Fruit fly (Drosophila melanogaster) whole organism, embryonic: ENCODE results near the gene MTPAP.

Experiments used
- Aef1 ChIP-seq: fragments of 200-800 bp; sonication (Bioruptor generic); IDR thresholded peaks from 3 replicates; pipeline ENCODE4 v1.3.6; 2022; ENCODE audit warnings: missing biosample characterization, missing genetic modification characterization
- Antp ChIP-seq: fragments of 200-800 bp; sonication (Bioruptor generic); optimal IDR thresholded peaks from 3 replicates; lab custom pipeline; 2016; ENCODE audit warnings: missing biosample characterization, missing genetic modification characterization
- BEAF-32 ChIP-seq: fragments of 200-800 bp; sonication (Bioruptor generic); optimal IDR thresholded peaks from 3 replicates; lab custom pipeline; 2017; ENCODE audit warnings: missing biosample characterization, missing genetic modification characterization, mild to moderate bottlenecking, moderate library complexity, missing genetic modification reagents
- CG10366 ChIP-seq: fragments of 200-800 bp; sonication (Bioruptor generic); IDR thresholded peaks from 2 replicates; pipeline ENCODE4 v1.3.6; 2022; ENCODE audit warnings: missing biosample characterization, missing genetic modification characterization
- CG11247 ChIP-seq: fragments of 200-800 bp; sonication (Bioruptor generic); IDR thresholded peaks from 2 replicates; pipeline ENCODE4 v1.3.6; 2022; ENCODE audit warnings: missing biosample characterization, missing genetic modification characterization
- CG14441 ChIP-seq: fragments of 200-800 bp; sonication (Bioruptor generic); IDR thresholded peaks from 2 replicates; pipeline ENCODE4 v1.3.6; 2022; ENCODE audit warnings: missing biosample characterization, missing genetic modification characterization
- CG15601 ChIP-seq: fragments of 200-800 bp; sonication (Bioruptor generic); optimal IDR thresholded peaks from 3 replicates; lab custom pipeline; 2019; ENCODE audit warnings: missing biosample characterization, mild to moderate bottlenecking, missing genetic modification characterization, moderate library complexity
- CG18599 ChIP-seq: fragments of 200-800 bp; sonication (Bioruptor generic); optimal IDR thresholded peaks from 3 replicates; lab custom pipeline; 2017; ENCODE audit warnings: missing biosample characterization, missing genetic modification characterization, mild to moderate bottlenecking, moderate library complexity, missing genetic modification reagents
- CG31441 ChIP-seq: fragments of 200-800 bp; sonication (Bioruptor generic); IDR thresholded peaks from 2 replicates; pipeline ENCODE4 v1.3.6; 2022; ENCODE audit warnings: missing biosample characterization, missing genetic modification characterization
- CG4854 ChIP-seq: fragments of 200-800 bp; sonication (Bioruptor generic); optimal IDR thresholded peaks from 2 replicates; lab custom pipeline; 2016; ENCODE audit warnings: missing biosample characterization, missing genetic modification characterization, inconsistent platforms
- CG5953 ChIP-seq: fragments of 200-800 bp; sonication (Bioruptor generic); IDR thresholded peaks from 2 replicates; pipeline ENCODE4 v1.3.6; 2022; ENCODE audit warnings: missing biosample characterization, missing genetic modification characterization
- CG6854 ChIP-seq: fragments of 200-800 bp; sonication (Bioruptor generic); optimal IDR thresholded peaks from 3 replicates; lab custom pipeline; 2017; ENCODE audit warnings: missing biosample characterization, mild to moderate bottlenecking, missing genetic modification characterization
- CG8290 ChIP-seq, 3 experiments: fragments of 200-800 bp; sonication (Bioruptor generic); optimal IDR thresholded peaks; 2 replicates each; lab custom pipeline; 2016 to 2019; ENCODE audit warnings: missing biosample characterization in 3 of 3, missing genetic modification characterization in 3 of 3, mild to moderate bottlenecking in 2 of 3, moderate library complexity in 1 of 3
- CG8359 ChIP-seq: fragments of 200-800 bp; sonication (Bioruptor generic); optimal IDR thresholded peaks from 2 replicates; lab custom pipeline; 2017; ENCODE audit warnings: missing biosample characterization, mild to moderate bottlenecking, missing genetic modification characterization, borderline replicate concordance
- CG8944 ChIP-seq: fragments of 200-800 bp; sonication (Bioruptor generic); optimal IDR thresholded peaks from 3 replicates; lab custom pipeline; 2016; ENCODE audit warnings: missing biosample characterization, missing genetic modification characterization
- CG9797 ChIP-seq: fragments of 200-800 bp; sonication (Bioruptor generic); optimal IDR thresholded peaks from 3 replicates; lab custom pipeline; 2018; ENCODE audit warnings: missing biosample characterization, mild to moderate bottlenecking, missing genetic modification characterization
- CG9876 ChIP-seq: fragments of 200-800 bp; sonication (Bioruptor generic); optimal IDR thresholded peaks from 2 replicates; lab custom pipeline; 2016; ENCODE audit warnings: missing biosample characterization, missing genetic modification characterization
- D19A ChIP-seq: fragments of 200-800 bp; optimal IDR thresholded peaks from 3 replicates; lab custom pipeline; 2019; ENCODE audit warnings: missing biosample characterization, mild to moderate bottlenecking, missing genetic modification characterization, moderate library complexity
- Deaf1 ChIP-seq: fragments of 200-800 bp; optimal IDR thresholded peaks from 3 replicates; lab custom pipeline; 2019; ENCODE audit warnings: missing biosample characterization, mild to moderate bottlenecking, missing genetic modification characterization, moderate library complexity
- E2f2 ChIP-seq: fragments of 200-800 bp; sonication (Bioruptor generic); IDR thresholded peaks from 2 replicates; pipeline ENCODE4 v1.3.6; 2022; ENCODE audit warnings: missing biosample characterization, missing genetic modification characterization
- H15 ChIP-seq: fragments of 200-800 bp; sonication (Bioruptor generic); IDR thresholded peaks from 3 replicates; pipeline ENCODE4 v1.3.6; 2022; ENCODE audit warnings: missing biosample characterization, missing genetic modification characterization
- Hey ChIP-seq: fragments of 200-800 bp; sonication (Bioruptor generic); optimal IDR thresholded peaks from 3 replicates; lab custom pipeline; 2018; ENCODE audit warnings: missing biosample characterization, mild to moderate bottlenecking, missing genetic modification characterization
- HmgZ ChIP-seq: fragments of 200-800 bp; sonication (Bioruptor generic); optimal IDR thresholded peaks from 2 replicates; lab custom pipeline; 2018; ENCODE audit warnings: missing biosample characterization, mild to moderate bottlenecking, missing genetic modification characterization
- Jarid2 ChIP-seq: fragments of 200-800 bp; sonication (Bioruptor generic); optimal IDR thresholded peaks from 3 replicates; lab custom pipeline; 2017; ENCODE audit warnings: mild to moderate bottlenecking, missing biosample characterization, missing genetic modification reagents, missing genetic modification characterization
- MTF-1 ChIP-seq: fragments of 200-800 bp; sonication (Bioruptor generic); optimal IDR thresholded peaks from 2 replicates; lab custom pipeline; 2018; ENCODE audit warnings: missing biosample characterization, mild to moderate bottlenecking, missing genetic modification characterization, borderline replicate concordance
- Med ChIP-seq: fragments of 200-800 bp; sonication (Bioruptor generic); peaks from one replicate; lab custom pipeline; 2016; ENCODE audit warnings: missing biosample characterization, missing genetic modification characterization, mild to moderate bottlenecking, inconsistent platforms, moderate library complexity
- Meics ChIP-seq: fragments of 200-800 bp; sonication (Bioruptor generic); optimal IDR thresholded peaks from 2 replicates; lab custom pipeline; 2017; ENCODE audit warnings: missing biosample characterization, mild to moderate bottlenecking, missing genetic modification characterization
- Sin3A ChIP-seq: fragments of >200 bp; optimal IDR thresholded peaks from 2 replicates; lab custom pipeline; 2018
- TFAM ChIP-seq: fragments of 200-800 bp; sonication (Bioruptor generic); optimal IDR thresholded peaks from 2 replicates; lab custom pipeline; 2017; ENCODE audit warnings: missing biosample characterization, missing genetic modification characterization, inconsistent platforms
- crp ChIP-seq, 2 experiments: fragments of 200-800 bp; sonication (Bioruptor generic); optimal IDR thresholded peaks; 2 replicates in 1 of 2; 3 replicates in 1 of 2; lab custom pipeline; 2017; ENCODE audit warnings: missing biosample characterization in 2 of 2, missing genetic modification characterization in 2 of 2, mild to moderate bottlenecking in 1 of 2, moderate library complexity in 1 of 2
- disco-r ChIP-seq: fragments of 200-800 bp; sonication (Bioruptor generic); optimal IDR thresholded peaks from 2 replicates; lab custom pipeline; 2016; ENCODE audit warnings: missing biosample characterization, missing genetic modification characterization
- gcm ChIP-seq: fragments of 200-800 bp; sonication (Bioruptor generic); optimal IDR thresholded peaks from 2 replicates; lab custom pipeline; 2019; ENCODE audit warnings: missing biosample characterization, mild to moderate bottlenecking, missing genetic modification characterization, moderate library complexity
- gro ChIP-seq: fragments of 200-800 bp; sonication (Bioruptor generic); optimal IDR thresholded peaks from 2 replicates; lab custom pipeline; 2016; ENCODE audit warnings: missing biosample characterization, missing genetic modification characterization
- ind ChIP-seq: fragments of 200-800 bp; sonication (Bioruptor generic); optimal IDR thresholded peaks from 3 replicates; lab custom pipeline; 2016; ENCODE audit warnings: missing biosample characterization, missing genetic modification characterization
- insv ChIP-seq, 2 experiments: fragments of 200-800 bp; sonication (Bioruptor generic); optimal IDR thresholded peaks; 3 replicates each; lab custom pipeline; 2016 to 2018; ENCODE audit warnings: missing biosample characterization in 2 of 2, missing genetic modification characterization in 2 of 2
- inv ChIP-seq: fragments of 200-800 bp; sonication (Bioruptor generic); IDR thresholded peaks from 2 replicates; pipeline ENCODE4 v1.3.6; 2022; ENCODE audit warnings: missing biosample characterization, missing genetic modification characterization; ENCODE audit not compliant: partially characterized antibody
- jumu ChIP-seq: fragments of 200-800 bp; sonication (Bioruptor generic); optimal IDR thresholded peaks from 3 replicates; lab custom pipeline; 2016; ENCODE audit warnings: missing biosample characterization, missing genetic modification characterization
- ken ChIP-seq: fragments of 200-800 bp; sonication (Bioruptor generic); IDR thresholded peaks from 3 replicates; pipeline ENCODE4 v1.3.6; 2022; ENCODE audit warnings: missing biosample characterization, missing genetic modification characterization
- lab ChIP-seq: fragments of 200-800 bp; sonication (Bioruptor generic); optimal IDR thresholded peaks from 3 replicates; lab custom pipeline; 2017; ENCODE audit warnings: missing biosample characterization, missing genetic modification characterization, mild to moderate bottlenecking, moderate library complexity, missing genetic modification reagents
- luna ChIP-seq: fragments of 200-800 bp; sonication (Bioruptor generic); optimal IDR thresholded peaks from 2 replicates; lab custom pipeline; 2016; ENCODE audit warnings: missing biosample characterization, missing genetic modification characterization
- nmo ChIP-seq: fragments of 200-800 bp; sonication (Bioruptor generic); optimal IDR thresholded peaks from 2 replicates; lab custom pipeline; 2018; ENCODE audit warnings: missing biosample characterization, mild to moderate bottlenecking, missing genetic modification characterization, moderate library complexity
- p53 ChIP-seq: fragments of 200-800 bp; sonication (Bioruptor generic); optimal IDR thresholded peaks from 2 replicates; lab custom pipeline; 2016; ENCODE audit warnings: missing biosample characterization, missing genetic modification characterization
- phol ChIP-seq: fragments of 200-800 bp; sonication (Bioruptor generic); optimal IDR thresholded peaks from 3 replicates; lab custom pipeline; 2018; ENCODE audit warnings: missing biosample characterization, mild to moderate bottlenecking, missing genetic modification characterization, moderate library complexity
- row ChIP-seq: fragments of 200-800 bp; sonication (Bioruptor generic); IDR thresholded peaks from 3 replicates; pipeline ENCODE4 v1.3.6; 2022; ENCODE audit warnings: missing biosample characterization, missing genetic modification characterization
- schlank ChIP-seq: fragments of 200-800 bp; sonication (Bioruptor generic); optimal IDR thresholded peaks from 2 replicates; lab custom pipeline; 2018; ENCODE audit warnings: missing biosample characterization, mild to moderate bottlenecking, missing genetic modification characterization
- sim ChIP-seq: fragments of 200-800 bp; sonication (Bioruptor generic); IDR thresholded peaks from 2 replicates; pipeline ENCODE4 v1.3.6; 2022; ENCODE audit warnings: missing biosample characterization, missing genetic modification characterization
- sob ChIP-seq: fragments of 200-800 bp; sonication (Bioruptor generic); IDR thresholded peaks from 2 replicates; pipeline ENCODE4 v1.3.6; 2022; ENCODE audit warnings: missing biosample characterization, missing genetic modification characterization
- tgo ChIP-seq: fragments of 200-800 bp; sonication (Bioruptor generic); IDR thresholded peaks from 3 replicates; pipeline ENCODE4 v1.3.6; 2022; ENCODE audit warnings: missing biosample characterization, missing genetic modification characterization
- trh ChIP-seq: fragments of 200-800 bp; sonication (Bioruptor generic); optimal IDR thresholded peaks from 2 replicates; lab custom pipeline; 2016; ENCODE audit warnings: missing biosample characterization, missing genetic modification characterization
- unpg ChIP-seq: fragments of 200-800 bp; sonication (Bioruptor generic); optimal IDR thresholded peaks from 3 replicates; lab custom pipeline; 2018; ENCODE audit warnings: missing biosample characterization, mild to moderate bottlenecking, missing genetic modification characterization, moderate library complexity

The MTPAP gene

DNA sequence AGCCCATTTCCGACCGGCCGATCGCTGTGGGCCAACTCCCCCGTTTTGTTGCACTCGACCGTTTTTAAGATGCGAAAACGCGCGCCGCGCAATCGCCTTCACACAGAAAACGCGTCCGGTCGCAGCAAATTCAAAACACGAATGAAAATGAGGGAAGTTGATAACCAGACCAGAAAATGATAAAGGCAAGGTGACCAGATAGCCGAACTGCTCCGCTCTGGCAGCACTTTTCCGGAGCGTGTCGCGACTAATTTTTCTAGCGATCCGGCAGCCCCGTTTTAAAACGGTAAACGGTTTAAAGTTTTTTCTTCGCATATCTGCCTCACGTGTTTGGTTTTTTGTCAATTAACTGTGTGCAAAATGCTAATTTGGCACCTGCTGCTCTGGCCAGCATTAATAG is 26.9 kb downstream of the MTPAP start, which contains the start of gene DAAM (continued):
- TF ChIP-seq Med = peak; percentile 95
- peak; percentile 48 for TF ChIP-seq nmo (GFP tag; lab: Kevin White, UChicago)
- peak; percentile 38 for TF ChIP-seq Hey (tag; lab: Kevin White, UChicago)
- TF ChIP-seq CG11247 (GFP tag; lab: Robert Waterston, UW) = 0 out of 2 replicates have a peak, but pooled peaks have one; percentile 27
- peak; percentile 14 for TF ChIP-seq CG8290 (GFP tag; optimal IDR thresholded peaks at IDR 0.05; lab: Kevin White, UChicago)
- TF ChIP-seq CG8290 (tag; optimal IDR thresholded peaks at IDR 0.05; lab: Kevin White, UChicago) = no peak
- TF ChIP-seq trh (GFP tag; lab: Kevin White, UChicago) = no peak
- peak; percentile 26 for TF ChIP-seq MTF-1
- peak; percentile 22; the same call in 1 of the 3 replicates for TF ChIP-seq row (GFP tag; lab: Robert Waterston, UW)
- TF ChIP-seq luna (GFP tag; lab: Kevin White, UChicago) = peak; percentile 18
- peak; percentile 41 for TF ChIP-seq CG9876 (GFP tag; lab: Kevin White, UChicago)
- TF ChIP-seq ken (GFP tag; lab: Robert Waterston, UW) = peak; percentile 63; the same call in 2 of the 3 replicates
- peak; percentile 63 for TF ChIP-seq phol
- peak; percentile 38 for TF ChIP-seq CG14441
- TF ChIP-seq schlank (tag; lab: Kevin White, UChicago) = peak; percentile 35
- TF ChIP-seq Meics = peak; percentile 70
- TF ChIP-seq CG8944 (GFP tag; lab: Kevin White, UChicago) = peak; percentile 18
- peak; percentile 7 for TF ChIP-seq ind (GFP tag; lab: Kevin White, UChicago)
- TF ChIP-seq CG15601 (tag; lab: Kevin White, UChicago) = peak; percentile 45
- TF ChIP-seq insv (GFP tag; optimal IDR thresholded peaks at IDR 0.05; lab: Kevin White, UChicago) = peak in 1 of 2 experiments; percentile 41
- peak; percentile 97 for TF ChIP-seq CG8359 (GFP tag; lab: Kevin White, UChicago)
- TF ChIP-seq Sin3A (lab: Kevin White, UChicago) = peak; percentile 32
- TF ChIP-seq gro = no peak
- TF ChIP-seq CG5953 = no peak
- peak; percentile 7 for TF ChIP-seq disco-r (GFP tag; lab: Kevin White, UChicago)
- peak; percentile 78 for TF ChIP-seq lab
- peak; percentile 56 for TF ChIP-seq BEAF-32 (GFP tag; lab: Kevin White, UChicago)
- peak; percentile 28 for TF ChIP-seq CG6854 (GFP tag; lab: Kevin White, UChicago)
- TF ChIP-seq unpg (GFP tag; lab: Kevin White, UChicago) = no peak
- peak; percentile 85 for TF ChIP-seq HmgZ
- no peak for TF ChIP-seq CG4854 (GFP tag; lab: Kevin White, UChicago)
- peak; percentile 35 for TF ChIP-seq Jarid2
- TF ChIP-seq D19A = no peak
- TF ChIP-seq sob (GFP tag; lab: Robert Waterston, UW) = peak; percentile 69
- peak; percentile 27; the same call in 1 of the 3 replicates for TF ChIP-seq H15 (GFP tag; lab: Robert Waterston, UW)
- no peak for TF ChIP-seq sim (GFP tag; lab: Robert Waterston, UW)
- TF ChIP-seq CG10366 (GFP tag; lab: Robert Waterston, UW) = no peak; the same call in 1 of the 2 replicates
- peak; percentile 31 for TF ChIP-seq CG18599 (GFP tag; lab: Kevin White, UChicago)
- TF ChIP-seq TFAM (GFP tag; lab: Kevin White, UChicago) = no peak
- no peak for TF ChIP-seq CG31441 (GFP tag; lab: Robert Waterston, UW)
- TF ChIP-seq jumu (GFP tag; lab: Kevin White, UChicago) = peak; percentile 45
- peak; percentile 26; the same call in 1 of the 2 replicates for TF ChIP-seq inv
- peak; percentile 21 for TF ChIP-seq Antp
- no peak for TF ChIP-seq tgo (GFP tag; lab: Robert Waterston, UW)
- TF ChIP-seq gcm (GFP tag; lab: Kevin White, UChicago) = peak; percentile 16
- TF ChIP-seq CG9797 (GFP tag; lab: Kevin White, UChicago) = peak; percentile 49
- peak in 1 of 2 experiments; percentile 30 for TF ChIP-seq crp (GFP tag; optimal IDR thresholded peaks at IDR 0.05; lab: Kevin White, UChicago)
- peak; percentile 37 for TF ChIP-seq p53 (GFP tag; lab: Kevin White, UChicago)
- TF ChIP-seq Aef1 (GFP tag; lab: Robert Waterston, UW) = no peak
- TF ChIP-seq Deaf1 (tag; lab: Kevin White, UChicago) = peak; percentile 43
- TF ChIP-seq E2f2 = peak; percentile 86
